Worm (Caenorhabditis elegans) whole organism, midembryonic: Measurements from ENCODE around the gene math-6.

Source experiments
- T22C8.4 ChIP-seq: fragments of 200-800 bp; sonication (Bioruptor generic); IDR thresholded peaks from 2 replicates; pipeline ENCODE4 v1.3.6; 2022; ENCODE audit warnings: missing genetic modification characterization, missing compliant biosample characterization
- cog-1 ChIP-seq: sonication (generic microtip); optimal IDR thresholded peaks from 2 replicates; lab custom pipeline; 2016; ENCODE audit warnings: missing genetic modification characterization, missing compliant biosample characterization
- flt-1 ChIP-seq: fragments of 200-800 bp; sonication (Bioruptor generic); IDR thresholded peaks from 2 replicates; pipeline ENCODE4 v1.3.6; 2022; ENCODE audit warnings: missing genetic modification characterization, missing compliant biosample characterization
- tab-1 ChIP-seq: fragments of 200-800 bp; sonication (Bioruptor generic); IDR thresholded peaks from 2 replicates; pipeline ENCODE4 v1.3.6; 2022; ENCODE audit warnings: missing genetic modification characterization, missing compliant biosample characterization
- ztf-29 ChIP-seq: fragments of 200-800 bp; sonication (Bioruptor generic); IDR thresholded peaks from 2 replicates; pipeline ENCODE4 v1.3.6; 2022; ENCODE audit warnings: missing genetic modification reagents, missing genetic modification characterization, missing compliant biosample characterization

- TF ChIP-seq cog-1 (tag; lab: Kevin White, UChicago) (no peak), flt-1 (GFP tag; lab: Robert Waterston, UW) (no peak), ztf-29 (GFP tag; lab: Robert Waterston, UW) (no peak), tab-1 (no peak), T22C8.4 (no peak)
These were observed 33.7 kb downstream of the math-6 start, which contains the start of gene C52E2.3 for ce11 chrII:1850840-1851294.
